Fruit fly (Drosophila melanogaster): ENCODE measurements around the gene Tengl2.

The Tengl2 gene

DNA sequence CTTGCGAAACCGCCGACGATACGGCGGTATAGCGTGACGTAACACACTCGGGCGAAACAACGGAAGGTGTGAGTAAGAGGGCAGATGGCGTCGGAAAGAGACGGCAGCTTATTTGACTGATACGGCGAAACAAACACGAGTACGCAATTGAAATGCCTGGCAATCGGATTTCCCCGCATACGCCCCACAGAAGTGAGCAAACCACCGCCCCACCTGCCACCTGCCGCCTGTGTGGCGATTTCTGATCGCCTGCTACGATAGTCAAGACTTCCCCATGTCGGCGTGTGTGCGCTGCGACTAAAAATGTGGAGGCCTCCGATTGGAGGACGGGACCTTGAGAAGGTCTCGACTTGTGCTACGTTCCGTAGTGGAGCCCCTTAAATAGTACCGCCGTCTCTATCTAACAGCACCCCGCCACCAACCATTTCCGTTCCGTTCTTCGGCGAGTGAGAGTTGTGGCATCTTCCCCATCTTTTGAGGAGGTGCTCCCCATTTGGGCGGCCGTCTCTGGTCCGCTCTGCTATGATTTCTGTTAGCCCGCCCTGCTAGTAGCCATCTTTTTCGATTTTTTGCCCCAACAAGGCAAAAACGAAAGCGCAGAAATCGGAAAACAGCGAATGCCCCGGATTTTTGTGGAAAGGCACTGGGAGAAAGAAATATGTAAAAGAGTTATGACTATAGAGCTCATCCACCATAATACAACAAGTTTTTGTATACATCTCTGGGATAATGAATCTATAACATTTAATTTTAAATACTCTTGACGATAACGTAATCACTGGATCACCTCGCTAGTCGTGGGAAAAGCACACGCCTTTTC is 40.4 kb downstream of the Tengl2 start (continued):
- TF ChIP-seq Nf-YC (tag; optimal IDR thresholded peaks at IDR 0.05) (peak; percentile 95), emc (GFP tag; optimal IDR thresholded peaks at IDR 0.05) (peak; percentile 62), CG13424 (tag; optimal IDR thresholded peaks at IDR 0.05) (peak; percentile 76), Gug (GFP tag; IDR thresholded peaks at IDR 0.05) (peak; percentile 88), CG1233 (GFP tag; optimal IDR thresholded peaks at IDR 0.05) (peak; percentile 75), Lpt (GFP tag; optimal IDR thresholded peaks at IDR 0.05) (no peak), pb (GFP tag; optimal IDR thresholded peaks at IDR 0.05) (peak; percentile 72), CG8924 (tag; optimal IDR thresholded peaks at IDR 0.05) (peak; percentile 87), slbo (GFP tag; IDR thresholded peaks at IDR 0.05) (no peak), shn (GFP tag; optimal IDR thresholded peaks at IDR 0.05) (peak; percentile 82), CG10565 (GFP tag; optimal IDR thresholded peaks at IDR 0.05) (peak; percentile 48), HHEX (GFP tag; optimal IDR thresholded peaks at IDR 0.05) (peak; percentile 82), Adf1 (GFP tag; IDR thresholded peaks at IDR 0.05) (no peak), Nf-YB (GFP tag; optimal IDR thresholded peaks at IDR 0.05) (peak; percentile 90), CG14014 (GFP tag; IDR thresholded peaks at IDR 0.05) (no peak), gfzf (GFP tag; optimal IDR thresholded peaks at IDR 0.05) (no peak), exex (tag; optimal IDR thresholded peaks at IDR 0.05) (peak; percentile 36), fd64A (GFP tag; optimal IDR thresholded peaks at IDR 0.05) (peak; percentile 74), CG10979 (tag; optimal IDR thresholded peaks at IDR 0.05) (peak; percentile 90), NfI (GFP tag; optimal IDR thresholded peaks at IDR 0.05) (peak; percentile 78), Sin3A (optimal IDR thresholded peaks at IDR 0.05) (no peak), CG2889 (GFP tag; IDR thresholded peaks at IDR 0.05) (no peak), CG10209 (GFP tag; optimal IDR thresholded peaks at IDR 0.05) (peak; percentile 88), mam (GFP tag; optimal IDR thresholded peaks at IDR 0.05) (peak; percentile 85), Hr39 (optimal IDR thresholded peaks at IDR 0.05) (no peak), lmd (GFP tag; IDR thresholded peaks at IDR 0.05) (no peak), Scr (GFP tag; IDR thresholded peaks at IDR 0.05; ENCODE audit: partially characterized antibody) (no peak), CG2875 (GFP tag; optimal IDR thresholded peaks at IDR 0.05) (peak; percentile 83), aop (GFP tag; IDR thresholded peaks at IDR 0.05) (no peak), ro (GFP tag; IDR thresholded peaks at IDR 0.05) (no peak), nmo (GFP tag; optimal IDR thresholded peaks at IDR 0.05) (peak; percentile 92), al (GFP tag; IDR thresholded peaks at IDR 0.05) (no peak), cato (GFP tag; optimal IDR thresholded peaks at IDR 0.05; ENCODE audit: borderline replicate concordance) (peak; percentile 70), toy (GFP tag; IDR thresholded peaks at IDR 0.05) (no peak), sug (tag; optimal IDR thresholded peaks at IDR 0.05) (peak; percentile 94), Vsx1 (GFP tag; optimal IDR thresholded peaks at IDR 0.05) (peak; percentile 57), CG9932 (GFP tag; IDR thresholded peaks at IDR 0.05) (no peak), fd96Cb (tag; optimal IDR thresholded peaks at IDR 0.05) (peak; percentile 90), CG16863 (GFP tag; optimal IDR thresholded peaks at IDR 0.05) (peak; percentile 85), disco-r (GFP tag; optimal IDR thresholded peaks at IDR 0.05) (peak; percentile 59), CG10321 (GFP tag; IDR thresholded peaks at IDR 0.05) (no peak), CG33213 (GFP tag; optimal IDR thresholded peaks at IDR 0.05) (peak; percentile 88), jing (GFP tag; optimal IDR thresholded peaks at IDR 0.05) (peak; percentile 84), eyg (GFP tag; optimal IDR thresholded peaks at IDR 0.05) (peak; percentile 80), Ravus (GFP tag; IDR thresholded peaks at IDR 0.05) (no peak), CG13775 (GFP tag; optimal IDR thresholded peaks at IDR 0.05) (peak; percentile 77), ssp (GFP tag; IDR thresholded peaks at IDR 0.05) (no peak), pros (GFP tag; optimal IDR thresholded peaks at IDR 0.05) (peak; percentile 42), CG10654 (GFP tag; optimal IDR thresholded peaks at IDR 0.05) (peak; percentile 81), phol (tag; optimal IDR thresholded peaks at IDR 0.05) (peak; percentile 89)
